Fruit fly (Drosophila melanogaster) whole organism, embryonic: ENCODE data around the gene eIF4A.

Experiments
- Ada2b ChIP-seq: fragments of 200-800 bp; sonication (Bioruptor generic); IDR thresholded peaks from 2 replicates; pipeline ENCODE4 v1.3.6; 2022; ENCODE audit warnings: missing biosample characterization, missing genetic modification characterization
- Asciz ChIP-seq: fragments of 200-800 bp; sonication (Bioruptor generic); optimal IDR thresholded peaks from 2 replicates; lab custom pipeline; 2017; ENCODE audit warnings: missing biosample characterization, mild to moderate bottlenecking, missing genetic modification characterization, missing genetic modification reagents
- CG10267 ChIP-seq: fragments of 200-800 bp; sonication (Bioruptor generic); optimal IDR thresholded peaks from 2 replicates; lab custom pipeline; 2018; ENCODE audit warnings: missing biosample characterization, mild to moderate bottlenecking, missing genetic modification characterization, moderate library complexity
- CG10543 ChIP-seq: fragments of 200-800 bp; sonication (Bioruptor generic); optimal IDR thresholded peaks from 3 replicates; lab custom pipeline; 2017; ENCODE audit warnings: missing biosample characterization, mild to moderate bottlenecking, missing genetic modification characterization, moderate library complexity
- CG10565 ChIP-seq: fragments of 200-800 bp; sonication (Bioruptor generic); optimal IDR thresholded peaks from 3 replicates; lab custom pipeline; 2016; ENCODE audit warnings: missing biosample characterization, mild to moderate bottlenecking, missing genetic modification characterization
- CG12236 ChIP-seq: fragments of 200-800 bp; sonication (Bioruptor generic); optimal IDR thresholded peaks from 2 replicates; lab custom pipeline; 2016; ENCODE audit warnings: missing biosample characterization, missing genetic modification characterization
- CG12391 ChIP-seq: fragments of 200-800 bp; sonication (Bioruptor generic); optimal IDR thresholded peaks from 3 replicates; lab custom pipeline; 2018; ENCODE audit warnings: missing biosample characterization, mild to moderate bottlenecking, missing genetic modification characterization, moderate library complexity
- CG14050 ChIP-seq: fragments of 200-800 bp; sonication (Bioruptor generic); IDR thresholded peaks from 3 replicates; pipeline ENCODE4 v1.3.6; 2022; ENCODE audit warnings: missing biosample characterization, missing genetic modification characterization
- CG14860 ChIP-seq: fragments of 200-800 bp; sonication (Bioruptor generic); IDR thresholded peaks from 3 replicates; pipeline ENCODE4 v1.3.6; 2022; ENCODE audit warnings: missing biosample characterization, missing genetic modification characterization; ENCODE audit not compliant: partially characterized antibody
- CG2116 ChIP-seq: fragments of 200-800 bp; sonication (Bioruptor generic); optimal IDR thresholded peaks from 3 replicates; lab custom pipeline; 2018; ENCODE audit warnings: missing biosample characterization, mild to moderate bottlenecking, missing genetic modification characterization
- CG2129 ChIP-seq: fragments of 200-800 bp; sonication (Bioruptor generic); IDR thresholded peaks from 2 replicates; pipeline ENCODE4 v1.3.6; 2022; ENCODE audit warnings: missing biosample characterization, missing genetic modification characterization; ENCODE audit not compliant: partially characterized antibody
- CG2678 ChIP-seq: fragments of 200-800 bp; sonication (Bioruptor generic); optimal IDR thresholded peaks from 3 replicates; lab custom pipeline; 2019; ENCODE audit warnings: missing biosample characterization, mild to moderate bottlenecking, missing genetic modification characterization, moderate library complexity
- CG3847 ChIP-seq: fragments of 200-800 bp; sonication (Bioruptor generic); IDR thresholded peaks from 2 replicates; pipeline ENCODE4 v1.3.6; 2022; ENCODE audit warnings: missing biosample characterization, missing genetic modification characterization
- CG6272 ChIP-seq: fragments of 200-800 bp; sonication (Bioruptor generic); IDR thresholded peaks from 2 replicates; pipeline ENCODE4 v1.3.6; 2022; ENCODE audit warnings: missing biosample characterization, missing genetic modification characterization
- CG7963 ChIP-seq: fragments of 200-800 bp; sonication (Bioruptor generic); IDR thresholded peaks from 3 replicates; pipeline ENCODE4 v1.3.6; 2022; ENCODE audit warnings: missing biosample characterization, missing genetic modification characterization; ENCODE audit not compliant: partially characterized antibody
- CG8089 ChIP-seq: fragments of 200-800 bp; sonication (Bioruptor generic); optimal IDR thresholded peaks from 3 replicates; lab custom pipeline; 2016; ENCODE audit warnings: missing biosample characterization, missing genetic modification characterization
- CG8765 ChIP-seq: fragments of 200-800 bp; sonication (Bioruptor generic); IDR thresholded peaks from 2 replicates; pipeline ENCODE4 v1.3.6; 2022; ENCODE audit warnings: missing biosample characterization, missing genetic modification characterization
- CkIIα-i1 ChIP-seq: fragments of 200-800 bp; sonication (Bioruptor generic); IDR thresholded peaks from 2 replicates; pipeline ENCODE4 v1.3.6; 2022; ENCODE audit warnings: missing biosample characterization, missing genetic modification characterization
- Dp ChIP-seq: fragments of 200-800 bp; sonication (Bioruptor generic); optimal IDR thresholded peaks from 2 replicates; lab custom pipeline; 2018; ENCODE audit warnings: missing biosample characterization, mild to moderate bottlenecking, missing genetic modification characterization, moderate library complexity
- Ets97D ChIP-seq: fragments of 200-800 bp; sonication (Bioruptor generic); optimal IDR thresholded peaks from 3 replicates; lab custom pipeline; 2016; ENCODE audit warnings: missing biosample characterization, missing genetic modification characterization
- MBD-R2 ChIP-seq: fragments of 200-800 bp; sonication (Bioruptor generic); IDR thresholded peaks from 2 replicates; pipeline ENCODE4 v1.3.6; 2022; ENCODE audit warnings: missing biosample characterization, missing genetic modification characterization
- Mrtf ChIP-seq: fragments of 200-800 bp; sonication (Bioruptor generic); IDR thresholded peaks from 3 replicates; pipeline ENCODE4 v1.3.6; 2022; ENCODE audit warnings: missing biosample characterization, missing genetic modification characterization
- Opbp ChIP-seq: fragments of 200-800 bp; sonication (Bioruptor generic); IDR thresholded peaks from 3 replicates; pipeline ENCODE4 v1.3.6; 2022; ENCODE audit warnings: missing biosample characterization, missing genetic modification characterization; ENCODE audit not compliant: partially characterized antibody
- Pdp1 ChIP-seq, 2 experiments: fragments of 200-800 bp; sonication (Bioruptor generic); optimal IDR thresholded peaks; 3 replicates each; lab custom pipeline; 2016; ENCODE audit warnings: missing biosample characterization in 2 of 2, missing genetic modification characterization in 2 of 2, mild to moderate bottlenecking in 1 of 2, moderate library complexity in 1 of 2
- Sox100B ChIP-seq: fragments of 200-800 bp; sonication (Bioruptor generic); optimal IDR thresholded peaks from 3 replicates; lab custom pipeline; 2018; ENCODE audit warnings: missing biosample characterization, mild to moderate bottlenecking, missing genetic modification characterization
- Spps ChIP-seq: fragments of 200-800 bp; sonication (Bioruptor generic); optimal IDR thresholded peaks from 2 replicates; lab custom pipeline; 2018; ENCODE audit warnings: missing biosample characterization, mild to moderate bottlenecking, missing genetic modification characterization
- Vsx1 ChIP-seq: fragments of 200-800 bp; sonication (Bioruptor generic); optimal IDR thresholded peaks from 2 replicates; lab custom pipeline; 2017; ENCODE audit warnings: missing biosample characterization, mild to moderate bottlenecking, missing genetic modification characterization, missing genetic modification reagents
- Xbp1 ChIP-seq: fragments of 200-800 bp; sonication (Bioruptor generic); optimal IDR thresholded peaks from 3 replicates; lab custom pipeline; 2016; ENCODE audit warnings: missing biosample characterization, mild to moderate bottlenecking, missing genetic modification characterization
- ab ChIP-seq: fragments of 200-800 bp; sonication (Bioruptor generic); optimal IDR thresholded peaks from 2 replicates; lab custom pipeline; 2016; ENCODE audit warnings: missing biosample characterization, missing genetic modification characterization
- bcd ChIP-seq: fragments of 200-800 bp; sonication (Bioruptor generic); optimal IDR thresholded peaks from 2 replicates; lab custom pipeline; 2017; ENCODE audit warnings: missing biosample characterization, mild to moderate bottlenecking, missing genetic modification characterization
- cato ChIP-seq: fragments of 200-800 bp; sonication (Bioruptor generic); optimal IDR thresholded peaks from 2 replicates; lab custom pipeline; 2016; ENCODE audit warnings: missing biosample characterization, missing genetic modification characterization, borderline replicate concordance
- dmrt11E ChIP-seq: fragments of 200-800 bp; sonication (Bioruptor generic); optimal IDR thresholded peaks from 3 replicates; lab custom pipeline; 2018; ENCODE audit warnings: missing biosample characterization, mild to moderate bottlenecking, missing genetic modification characterization, moderate library complexity
- dpn ChIP-seq, 2 experiments: fragments of 200-800 bp; sonication (Bioruptor generic); optimal IDR thresholded peaks; 3 replicates each; lab custom pipeline; 2016; ENCODE audit warnings: missing biosample characterization in 2 of 2, missing genetic modification characterization in 2 of 2
- dysf ChIP-seq: fragments of 200-800 bp; sonication (Bioruptor generic); IDR thresholded peaks from 3 replicates; pipeline ENCODE4 v1.3.6; 2022; ENCODE audit warnings: missing biosample characterization, missing genetic modification characterization
- fru ChIP-seq: fragments of >200 bp; optimal IDR thresholded peaks from 2 replicates; lab custom pipeline; 2017
- gcm2 ChIP-seq: fragments of 200-800 bp; sonication (Bioruptor generic); optimal IDR thresholded peaks from 2 replicates; lab custom pipeline; 2016; ENCODE audit warnings: missing biosample characterization, missing genetic modification characterization
- ham ChIP-seq: fragments of 200-800 bp; sonication (Bioruptor generic); IDR thresholded peaks from 2 replicates; pipeline ENCODE4 v1.3.6; 2022; ENCODE audit warnings: missing biosample characterization, missing genetic modification characterization
- hth ChIP-seq: fragments of >200 bp; optimal IDR thresholded peaks from 2 replicates; lab custom pipeline; 2017; ENCODE audit warnings: inconsistent platforms
- ken ChIP-seq: fragments of 200-800 bp; sonication (Bioruptor generic); IDR thresholded peaks from 3 replicates; pipeline ENCODE4 v1.3.6; 2022; ENCODE audit warnings: missing biosample characterization, missing genetic modification characterization
- klu ChIP-seq: fragments of 200-800 bp; sonication (Bioruptor generic); IDR thresholded peaks from 2 replicates; pipeline ENCODE4 v1.3.6; 2022; ENCODE audit warnings: missing biosample characterization, missing genetic modification characterization
- lov ChIP-seq, 2 experiments: fragments of 200-800 bp in 1 of 2; fragments of >200 bp in 1 of 2; sonication (Bioruptor generic) in 1 of 2; IDR thresholded peaks in 1 of 2; optimal IDR thresholded peaks in 1 of 2; 2 replicates in 1 of 2; 3 replicates in 1 of 2; pipeline versions ENCODE4 v1.3.6 to Lab custom; 2017 to 2022; ENCODE audit warnings: missing biosample characterization in 1 of 2, missing genetic modification characterization in 1 of 2
- peb ChIP-seq: fragments of 200-800 bp; sonication (Bioruptor generic); IDR thresholded peaks from 2 replicates; pipeline ENCODE4 v1.3.6; 2022; ENCODE audit warnings: missing biosample characterization, missing genetic modification characterization
- schlank ChIP-seq: fragments of 200-800 bp; sonication (Bioruptor generic); optimal IDR thresholded peaks from 2 replicates; lab custom pipeline; 2018; ENCODE audit warnings: missing biosample characterization, mild to moderate bottlenecking, missing genetic modification characterization
- so ChIP-seq: fragments of 200-800 bp; sonication (Bioruptor generic); IDR thresholded peaks from 3 replicates; pipeline ENCODE4 v1.3.6; 2022; ENCODE audit warnings: missing biosample characterization, missing genetic modification characterization
- stc ChIP-seq: fragments of 200-800 bp; sonication (Bioruptor generic); IDR thresholded peaks from 2 replicates; pipeline ENCODE4 v1.3.6; 2022; ENCODE audit warnings: missing biosample characterization, missing genetic modification characterization
- toy ChIP-seq: fragments of 200-800 bp; sonication (Bioruptor generic); IDR thresholded peaks from 2 replicates; pipeline ENCODE4 v1.3.6; 2022; ENCODE audit warnings: missing biosample characterization, missing genetic modification characterization
- unpg ChIP-seq: fragments of 200-800 bp; sonication (Bioruptor generic); optimal IDR thresholded peaks from 3 replicates; lab custom pipeline; 2018; ENCODE audit warnings: missing biosample characterization, mild to moderate bottlenecking, missing genetic modification characterization, moderate library complexity
- vnd ChIP-seq: fragments of 200-800 bp; sonication (Bioruptor generic); IDR thresholded peaks from 3 replicates; pipeline ENCODE4 v1.3.6; 2022; ENCODE audit warnings: missing biosample characterization, missing genetic modification characterization; ENCODE audit not compliant: partially characterized antibody
- wek ChIP-seq: fragments of 200-800 bp; sonication (Bioruptor generic); optimal IDR thresholded peaks from 3 replicates; lab custom pipeline; 2018; ENCODE audit warnings: missing biosample characterization, mild to moderate bottlenecking, missing genetic modification characterization, moderate library complexity
- wor ChIP-seq: fragments of 200-800 bp; sonication (Bioruptor generic); IDR thresholded peaks from 2 replicates; pipeline ENCODE4 v1.3.6; 2022; ENCODE audit warnings: missing biosample characterization, missing genetic modification characterization
- zfh2 ChIP-seq: fragments of 200-800 bp; sonication (Bioruptor generic); optimal IDR thresholded peaks from 2 replicates; lab custom pipeline; 2016; ENCODE audit warnings: missing biosample characterization, missing genetic modification characterization

The eIF4A gene

DNA sequence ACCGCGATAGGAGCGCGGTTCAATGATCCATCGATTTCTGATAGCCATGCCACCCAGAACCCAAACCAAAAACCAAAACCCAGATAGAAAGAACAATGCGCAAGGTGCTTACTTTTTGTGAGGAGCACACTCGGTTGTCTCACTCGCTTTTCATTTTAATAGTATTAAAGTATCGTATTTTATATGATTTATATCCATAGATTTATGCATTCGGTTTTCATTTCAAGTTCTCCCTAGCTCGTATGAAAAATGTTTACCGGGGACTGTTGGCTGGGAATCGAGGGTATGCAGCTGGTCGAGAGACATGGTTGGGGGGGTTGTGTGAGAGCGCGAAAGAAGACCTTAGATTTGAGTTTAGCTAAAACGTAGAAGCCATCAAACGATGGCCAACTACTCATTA lies 9.6 kb upstream of the eIF4A start (continued):
- peak; percentile 17 for TF ChIP-seq dmrt11E
- TF ChIP-seq bcd (GFP tag; lab: Kevin White, UChicago) = peak; percentile 29
- TF ChIP-seq ab (GFP tag; lab: Kevin White, UChicago) = no peak
- no peak for TF ChIP-seq gcm2 (GFP tag; lab: Kevin White, UChicago)
- TF ChIP-seq toy (GFP tag; lab: Robert Waterston, UW) = no peak
- peak; percentile 53 for TF ChIP-seq Xbp1 (GFP tag; lab: Kevin White, UChicago)
- no peak for TF ChIP-seq CG8765 (GFP tag; lab: Robert Waterston, UW)
- TF ChIP-seq stc (GFP tag; lab: Robert Waterston, UW) = no peak
- TF ChIP-seq CG14860 (GFP tag; lab: Robert Waterston, UW) = no peak
- TF ChIP-seq CG6272 (GFP tag; lab: Robert Waterston, UW) = no peak
- no peak for TF ChIP-seq ham (GFP tag; lab: Robert Waterston, UW)
- TF ChIP-seq lov (optimal IDR thresholded peaks at IDR 0.05; lab: Kevin White, UChicago) = no peak
- no peak for TF ChIP-seq lov (GFP tag; IDR thresholded peaks at IDR 0.05; lab: Robert Waterston, UW)
- TF ChIP-seq Asciz (GFP tag; lab: Kevin White, UChicago) = no peak
- TF ChIP-seq CG3847 (GFP tag; lab: Robert Waterston, UW) = peak; percentile 40; the same call in 1 of the 2 replicates
- TF ChIP-seq fru (lab: Kevin White, UChicago) = no peak
- peak; percentile 4 for TF ChIP-seq CG2116
- no peak for TF ChIP-seq Vsx1 (GFP tag; lab: Kevin White, UChicago)
- TF ChIP-seq Sox100B (GFP tag; lab: Kevin White, UChicago) = no peak
- no peak for TF ChIP-seq Spps (tag; lab: Kevin White, UChicago)
- TF ChIP-seq wor (GFP tag; lab: Robert Waterston, UW) = no peak
- no peak for TF ChIP-seq wek
- TF ChIP-seq CG2678 (tag; lab: Kevin White, UChicago) = peak; percentile 34
- peak; percentile 26 for TF ChIP-seq zfh2 (GFP tag; lab: Kevin White, UChicago)
- TF ChIP-seq CG7963 (GFP tag; lab: Robert Waterston, UW) = no peak
- TF ChIP-seq CkIIα-i1 (GFP tag; lab: Robert Waterston, UW) = no peak
- no peak for TF ChIP-seq MBD-R2
- TF ChIP-seq CG14050 (GFP tag; lab: Robert Waterston, UW) = no peak
- no peak for TF ChIP-seq CG10267 (tag; lab: Kevin White, UChicago)
- no peak for TF ChIP-seq Opbp (GFP tag; lab: Robert Waterston, UW)
- TF ChIP-seq Dp = no peak
- no peak for TF ChIP-seq schlank
- TF ChIP-seq CG10543 (GFP tag; lab: Kevin White, UChicago) = no peak
- peak; percentile 3 to 9 for TF ChIP-seq dpn (GFP tag; optimal IDR thresholded peaks at IDR 0.05; lab: Kevin White, UChicago)
- peak; percentile 42 for TF ChIP-seq CG12391
- TF ChIP-seq dysf (GFP tag; lab: Robert Waterston, UW) = peak; percentile 69; the same call in 2 of the 3 replicates
- TF ChIP-seq klu (GFP tag; lab: Robert Waterston, UW) = no peak
- no peak for TF ChIP-seq CG12236 (GFP tag; lab: Kevin White, UChicago)
- no peak for TF ChIP-seq Ets97D (GFP tag; lab: Kevin White, UChicago)
- no peak for TF ChIP-seq Mrtf (GFP tag; lab: Robert Waterston, UW)
- peak; percentile 63; the same call in 1 of the 3 replicates for TF ChIP-seq ken
- no peak for TF ChIP-seq CG2129 (GFP tag; lab: Robert Waterston, UW)
- peak in 1 of 2 experiments; percentile 8 for TF ChIP-seq Pdp1 (GFP tag; optimal IDR thresholded peaks at IDR 0.05; lab: Kevin White, UChicago)
- no peak for TF ChIP-seq vnd (GFP tag; lab: Robert Waterston, UW)
- TF ChIP-seq Ada2b = peak; percentile 35; the same call in 1 of the 2 replicates
- TF ChIP-seq hth (lab: Kevin White, UChicago) = no peak
- no peak for TF ChIP-seq cato (GFP tag; lab: Kevin White, UChicago)
- peak; percentile 73; the same call in 2 of the 3 replicates for TF ChIP-seq so (GFP tag; lab: Robert Waterston, UW)
- TF ChIP-seq CG10565 (GFP tag; lab: Kevin White, UChicago) = no peak
- TF ChIP-seq CG8089 (GFP tag; lab: Kevin White, UChicago) = no peak
- TF ChIP-seq unpg (GFP tag; lab: Kevin White, UChicago) = peak; percentile 50
- TF ChIP-seq peb (GFP tag; lab: Robert Waterston, UW) = 0 out of 2 replicates have a peak, but pooled peaks have one; percentile 13
